Worm (Caenorhabditis elegans) whole organism, L1 larva: ENCODE measurements around the gene C07A12.7.

ENCODE experiments used
- C04F5.9 ChIP-seq: sonication (generic microtip); optimal IDR thresholded peaks from 2 replicates; lab custom pipeline; 2016; ENCODE audit warnings: missing genetic modification characterization, missing compliant biosample characterization
- C16A3.4 ChIP-seq: fragments of 150-350 bp; optimal IDR thresholded peaks from 2 replicates; lab custom pipeline; 2014; ENCODE audit warnings: missing biosample characterization, missing genetic modification characterization
- C34B4.2 ChIP-seq: sonication (generic microtip); optimal IDR thresholded peaks from 2 replicates; lab custom pipeline; 2017; ENCODE audit warnings: mild to moderate bottlenecking, missing genetic modification characterization, missing compliant biosample characterization
- Y116A8C.19 ChIP-seq: sonication (generic microtip); optimal IDR thresholded peaks from 2 replicates; lab custom pipeline; 2016; ENCODE audit warnings: missing compliant biosample characterization, missing genetic modification characterization, borderline replicate concordance
- alr-1 ChIP-seq: fragments of 200-800 bp; sonication (Bioruptor generic); optimal IDR thresholded peaks from 2 replicates; lab custom pipeline; 2018; ENCODE audit warnings: borderline replicate concordance, mild to moderate bottlenecking, missing genetic modification characterization, missing compliant biosample characterization
- aly-2 ChIP-seq: fragments of 150-350 bp; optimal IDR thresholded peaks from 2 replicates; lab custom pipeline; 2014; ENCODE audit warnings: missing biosample characterization, missing genetic modification characterization
- ceh-82 ChIP-seq, 3 experiments: fragments of 150-350 bp in 1 of 3; sonication (generic microtip) in 2 of 3; optimal IDR thresholded peaks; 2 replicates each; lab custom pipeline; 2014 to 2017; ENCODE audit warnings: missing biosample characterization in 3 of 3, missing genetic modification characterization in 3 of 3
- ceh-90 ChIP-seq: sonication (generic microtip); optimal IDR thresholded peaks from 2 replicates; lab custom pipeline; 2016; ENCODE audit warnings: missing genetic modification characterization, missing compliant biosample characterization
- dpl-1 ChIP-seq, 3 experiments: fragments of 150-350 bp in 2 of 3; sonication (generic microtip) in 1 of 3; optimal IDR thresholded peaks; 2 replicates each; lab custom pipeline; 2014 to 2017; ENCODE audit warnings: missing biosample characterization in 3 of 3, missing genetic modification characterization in 3 of 3, missing genetic modification reagents in 3 of 3
- dsc-1 ChIP-seq: sonication (generic microtip); optimal IDR thresholded peaks from 2 replicates; lab custom pipeline; 2016; ENCODE audit warnings: mild to moderate bottlenecking, missing genetic modification characterization, missing compliant biosample characterization
- efl-1 ChIP-seq, 4 experiments: fragments of 150-350 bp; optimal IDR thresholded peaks in 3 of 4; peaks in 1 of 4; 1 replicate in 1 of 4; 2 replicates in 3 of 4; lab custom pipeline; 2014; ENCODE audit warnings: missing biosample characterization in 2 of 4, missing genetic modification characterization in 2 of 4, missing genetic modification reagents in 2 of 4
- egl-13 ChIP-seq: sonication (generic microtip); optimal IDR thresholded peaks from 2 replicates; lab custom pipeline; 2016; ENCODE audit warnings: missing genotype, missing genetic modification reagents, missing genetic modification characterization, missing compliant biosample characterization
- egl-27 ChIP-seq, 2 experiments: fragments of 150-350 bp in 1 of 2; sonication (generic microtip); optimal IDR thresholded peaks; 3 replicates each; lab custom pipeline; 2017 to 2018; ENCODE audit warnings: missing biosample characterization in 2 of 2, missing genetic modification characterization in 2 of 2, missing genetic modification reagents in 2 of 2
- elt-2 ChIP-seq: sonication (generic microtip); optimal IDR thresholded peaks from 2 replicates; lab custom pipeline; 2016; ENCODE audit warnings: missing genetic modification characterization, mild to moderate bottlenecking, inconsistent platforms, missing compliant biosample characterization, missing genetic modification reagents
- elt-3 ChIP-seq, 6 experiments: fragments of 150-350 bp in 1 of 6; sonication (generic microtip); optimal IDR thresholded peaks; 2 replicates each; lab custom pipeline; 2017 to 2018; ENCODE audit warnings: missing biosample characterization in 6 of 6, missing genetic modification characterization in 6 of 6, inconsistent platforms in 1 of 6
- fkh-4 ChIP-seq: sonication (generic microtip); optimal IDR thresholded peaks from 2 replicates; lab custom pipeline; 2016; ENCODE audit warnings: missing compliant biosample characterization, missing genetic modification characterization, borderline replicate concordance
- fkh-8 ChIP-seq: sonication (generic microtip); optimal IDR thresholded peaks from 2 replicates; lab custom pipeline; 2016; ENCODE audit warnings: mild to moderate bottlenecking, missing genetic modification characterization, missing compliant biosample characterization
- grh-1 ChIP-seq: fragments of 200-800 bp; sonication (Bioruptor generic); IDR thresholded peaks from 2 replicates; pipeline ENCODE4 v1.3.6; 2022; ENCODE audit warnings: missing genetic modification reagents, missing genetic modification characterization, missing compliant biosample characterization
- hpl-2 ChIP-seq: fragments of 150-350 bp; optimal IDR thresholded peaks from 2 replicates; lab custom pipeline; 2014; ENCODE audit warnings: missing biosample characterization, missing genetic modification reagents, missing genetic modification characterization
- isw-1 ChIP-seq: fragments of 200-800 bp; sonication (Bioruptor generic); IDR thresholded peaks from 2 replicates; pipeline ENCODE4 v1.3.6; 2022; ENCODE audit warnings: missing genetic modification characterization, missing compliant biosample characterization
- jun-1 ChIP-seq: fragments of 150-350 bp; optimal IDR thresholded peaks from 2 replicates; lab custom pipeline; 2014; ENCODE audit warnings: missing biosample characterization, missing genetic modification reagents, missing genetic modification characterization
- lin-13 ChIP-seq: fragments of 150-350 bp; optimal IDR thresholded peaks from 2 replicates; lab custom pipeline; 2014; ENCODE audit warnings: missing biosample characterization, missing genetic modification reagents, missing genetic modification characterization
- lin-14 ChIP-seq: fragments of 200-800 bp; sonication (Bioruptor generic); optimal IDR thresholded peaks from 2 replicates; lab custom pipeline; 2018; ENCODE audit warnings: mild to moderate bottlenecking, missing genetic modification characterization, moderate library complexity, missing compliant biosample characterization
- lin-39 ChIP-seq: fragments of 150-350 bp; optimal IDR thresholded peaks from 2 replicates; lab custom pipeline; 2014; ENCODE audit warnings: missing biosample characterization, missing genetic modification reagents, missing genetic modification characterization
- lir-3 ChIP-seq: sonication (generic microtip); optimal IDR thresholded peaks from 2 replicates; lab custom pipeline; 2016; ENCODE audit warnings: mild to moderate bottlenecking, missing genetic modification characterization, moderate library complexity, missing compliant biosample characterization; ENCODE audit not compliant: poor library complexity
- mdl-1 ChIP-seq, 2 experiments: fragments of 150-350 bp; optimal IDR thresholded peaks; 2 replicates each; lab custom pipeline; 2014 to 2017; ENCODE audit warnings: missing biosample characterization in 2 of 2, missing genetic modification characterization in 2 of 2, inconsistent platforms in 1 of 2
- nhr-19 ChIP-seq: fragments of 200-800 bp; sonication (Bioruptor generic); conservative IDR thresholded peaks from 2 replicates; pipeline ENCODE4 v1.3.6; 2022; ENCODE audit warnings: missing genetic modification characterization, missing compliant biosample characterization
- nhr-20 ChIP-seq: sonication (generic microtip); optimal IDR thresholded peaks from 2 replicates; lab custom pipeline; 2016; ENCODE audit warnings: mild to moderate bottlenecking, missing genetic modification characterization, missing compliant biosample characterization
- nhr-237 ChIP-seq: fragments of 150-350 bp; optimal IDR thresholded peaks from 2 replicates; lab custom pipeline; 2014; ENCODE audit warnings: missing biosample characterization, missing genetic modification characterization
- nhr-47 ChIP-seq: sonication (generic microtip); optimal IDR thresholded peaks from 2 replicates; lab custom pipeline; 2016; ENCODE audit warnings: mild to moderate bottlenecking, missing genetic modification characterization, moderate library complexity, missing compliant biosample characterization
- nhr-76 ChIP-seq: sonication (generic microtip); optimal IDR thresholded peaks from 2 replicates; lab custom pipeline; 2017; ENCODE audit warnings: missing biosample characterization, missing genetic modification characterization
- nhr-77 ChIP-seq: fragments of 150-350 bp; optimal IDR thresholded peaks from 2 replicates; lab custom pipeline; 2014; ENCODE audit warnings: missing biosample characterization, missing genetic modification characterization
- nhr-85 ChIP-seq: sonication (generic microtip); peaks from one replicate; lab custom pipeline; 2016; ENCODE audit warnings: missing genetic modification characterization, inconsistent platforms, missing compliant biosample characterization
- nhr-90 ChIP-seq: sonication (generic microtip); optimal IDR thresholded peaks from 2 replicates; lab custom pipeline; 2016; ENCODE audit warnings: mild to moderate bottlenecking, missing genetic modification characterization, missing compliant biosample characterization; ENCODE audit not compliant: poor library complexity
- pax-3 ChIP-seq: fragments of 200-800 bp; sonication (Bioruptor generic); optimal IDR thresholded peaks from 2 replicates; lab custom pipeline; 2018; ENCODE audit warnings: mild to moderate bottlenecking, missing genetic modification characterization, moderate library complexity, missing compliant biosample characterization
- pqm-1 ChIP-seq: sonication (generic microtip); optimal IDR thresholded peaks from 3 replicates; lab custom pipeline; 2017; ENCODE audit warnings: missing biosample characterization, missing genetic modification characterization
- skn-1 ChIP-seq: fragments of 150-350 bp; optimal IDR thresholded peaks from 2 replicates; lab custom pipeline; 2014; ENCODE audit warnings: missing biosample characterization, missing genetic modification characterization
- snpc-4 ChIP-seq: fragments of 150-350 bp; optimal IDR thresholded peaks from 2 replicates; lab custom pipeline; 2014; ENCODE audit warnings: missing biosample characterization, missing genetic modification characterization
- sox-4 ChIP-seq: sonication (generic microtip); optimal IDR thresholded peaks from 2 replicates; lab custom pipeline; 2016; ENCODE audit warnings: missing genetic modification characterization, missing compliant biosample characterization
- tbx-2 ChIP-seq: sonication (generic microtip); optimal IDR thresholded peaks from 2 replicates; lab custom pipeline; 2016; ENCODE audit warnings: missing genetic modification characterization, missing compliant biosample characterization
- unc-62 ChIP-seq: fragments of 150-350 bp; optimal IDR thresholded peaks from 2 replicates; lab custom pipeline; 2014; ENCODE audit warnings: missing biosample characterization, missing genetic modification reagents, missing genetic modification characterization
- unc-98 ChIP-seq: fragments of 200-800 bp; sonication (Bioruptor generic); IDR thresholded peaks from 2 replicates; pipeline ENCODE4 v1.3.6; 2022; ENCODE audit warnings: missing genetic modification characterization, missing compliant biosample characterization
- vab-15 ChIP-seq: sonication (generic microtip); optimal IDR thresholded peaks from 2 replicates; lab custom pipeline; 2017; ENCODE audit warnings: missing genotype, mild to moderate bottlenecking, missing genetic modification characterization, missing compliant biosample characterization
- xbp-1 ChIP-seq: sonication (generic microtip); optimal IDR thresholded peaks from 2 replicates; lab custom pipeline; 2016; ENCODE audit warnings: missing genetic modification characterization, missing compliant biosample characterization
- zag-1 ChIP-seq: fragments of 150-350 bp; optimal IDR thresholded peaks from 2 replicates; lab custom pipeline; 2014; ENCODE audit warnings: missing biosample characterization, missing genetic modification characterization
- zip-4 ChIP-seq: fragments of 200-800 bp; sonication (Bioruptor generic); optimal IDR thresholded peaks from 2 replicates; lab custom pipeline; 2018; ENCODE audit warnings: mild to moderate bottlenecking, missing genetic modification characterization, moderate library complexity, missing compliant biosample characterization
- ztf-11 ChIP-seq, 2 experiments: sonication (generic microtip); optimal IDR thresholded peaks; 2 replicates each; lab custom pipeline; 2016 to 2017; ENCODE audit warnings: missing genetic modification characterization in 2 of 2, missing biosample characterization in 1 of 2, missing compliant biosample characterization in 1 of 2

Gene C07A12.7

ce11 chrX:4532160-4532741 is 10.3 kb upstream of the C07A12.7 start, which contains the start of gene nhr-35 (continued):
- TF ChIP-seq lin-39 (tag; lab: Kevin White, UChicago) (no peak), pax-3 (tag; lab: Kevin White, UChicago) (no peak), skn-1 (tag; lab: Kevin White, UChicago) (no peak), C16A3.4 (tag; lab: Kevin White, UChicago) (peak; percentile 59), mdl-1 (tag; optimal IDR thresholded peaks at IDR 0.05; lab: Kevin White, UChicago) (peak in 1 of 2 experiments; percentile 93), nhr-237 (tag; lab: Kevin White, UChicago) (no peak), fkh-8 (tag; lab: Kevin White, UChicago) (no peak), lir-3 (tag; lab: Kevin White, UChicago) (no peak), nhr-20 (tag; lab: Kevin White, UChicago) (peak; percentile 97), unc-62 (no peak), nhr-90 (tag; lab: Kevin White, UChicago) (peak; percentile 66), xbp-1 (tag; lab: Kevin White, UChicago) (peak; percentile 84), elt-3 (tag; optimal IDR thresholded peaks at IDR 0.05; lab: Kevin White, UChicago) (peak in 5 of 6 experiments; percentile 27 to 84 (median 74)), lin-13 (GFP tag; lab: Kevin White, UChicago) (no peak), zip-4 (no peak), nhr-76 (tag; lab: Kevin White, UChicago) (no peak), tbx-2 (tag; lab: Kevin White, UChicago) (peak; percentile 66), fkh-4 (tag; lab: Kevin White, UChicago) (no peak), aly-2 (tag; lab: Kevin White, UChicago) (no peak), lin-14 (GFP tag; lab: Kevin White, UChicago) (peak; percentile 95), nhr-77 (tag; lab: Kevin White, UChicago) (no peak), vab-15 (tag; lab: Kevin White, UChicago) (no peak), Y116A8C.19 (no peak), pqm-1 (tag; lab: Kevin White, UChicago) (no peak), unc-98 (GFP tag; lab: Robert Waterston, UW) (no peak), C04F5.9 (tag; lab: Kevin White, UChicago) (no peak), snpc-4 (tag; lab: Kevin White, UChicago) (no peak), ztf-11 (tag; optimal IDR thresholded peaks at IDR 0.05; lab: Kevin White, UChicago) (no peak), ceh-82 (tag; optimal IDR thresholded peaks at IDR 0.05; lab: Kevin White, UChicago) (no peak), nhr-47 (tag; lab: Kevin White, UChicago) (peak; percentile 29), egl-13 (tag; lab: Kevin White, UChicago) (no peak), sox-4 (no peak), dsc-1 (tag; lab: Kevin White, UChicago) (no peak), ceh-90 (tag; lab: Kevin White, UChicago) (no peak), hpl-2 (GFP tag; lab: Kevin White, UChicago) (no peak), dpl-1 (GFP tag; optimal IDR thresholded peaks at IDR 0.05; lab: Kevin White, UChicago) (peak in 1 of 3 experiments; percentile 17)

ce11 chrX:4530426-4531044 is 8.6 kb upstream of the C07A12.7 start:
- TF ChIP-seq dpl-1 (GFP tag; optimal IDR thresholded peaks at IDR 0.05; lab: Kevin White, UChicago) (no peak), fkh-8 (tag; lab: Kevin White, UChicago) (no peak), egl-27 (tag; optimal IDR thresholded peaks at IDR 0.05; lab: Kevin White, UChicago) (no peak), C34B4.2 (tag; lab: Kevin White, UChicago) (no peak), elt-2 (tag; lab: Kevin White, UChicago) (peak; percentile 38), nhr-237 (tag; lab: Kevin White, UChicago) (no peak), nhr-85 (tag; lab: Kevin White, UChicago) (peak; percentile 57), nhr-20 (tag; lab: Kevin White, UChicago) (peak; percentile 13), nhr-19 (GFP tag; lab: Robert Waterston, UW) (no peak), sox-4 (no peak), jun-1 (tag; lab: Kevin White, UChicago) (no peak), ceh-90 (tag; lab: Kevin White, UChicago) (no peak), egl-13 (tag; lab: Kevin White, UChicago) (no peak), nhr-47 (tag; lab: Kevin White, UChicago) (no peak), efl-1 (optimal IDR thresholded peaks at IDR 0.05; lab: Kevin White, UChicago) (no peak), efl-1 (GFP tag; optimal IDR thresholded peaks at IDR 0.05 in 1 of 2; lab: Kevin White, UChicago) (peak in 1 of 2 experiments; percentile 52), alr-1 (tag; lab: Kevin White, UChicago) (no peak), lin-14 (GFP tag; lab: Kevin White, UChicago) (peak; percentile 38), hpl-2 (GFP tag; lab: Kevin White, UChicago) (no peak), zag-1 (tag; lab: Kevin White, UChicago) (no peak), grh-1 (no peak), isw-1 (GFP tag; lab: Robert Waterston, UW) (no peak), xbp-1 (tag; lab: Kevin White, UChicago) (no peak)
